Fruit fly (Drosophila melanogaster) whole organism, embryonic: ENCODE data around the gene ND-PDSW.

Experiments
- CG11456 ChIP-seq: fragments of 200-800 bp; sonication (Bioruptor generic); IDR thresholded peaks from 3 replicates; pipeline ENCODE4 v1.3.6; 2022; ENCODE audit warnings: missing biosample characterization, missing genetic modification characterization
- CG12391 ChIP-seq: fragments of 200-800 bp; sonication (Bioruptor generic); optimal IDR thresholded peaks from 3 replicates; lab custom pipeline; 2018; ENCODE audit warnings: missing biosample characterization, mild to moderate bottlenecking, missing genetic modification characterization, moderate library complexity
- CG12769 ChIP-seq: fragments of 200-800 bp; sonication (Bioruptor generic); optimal IDR thresholded peaks from 2 replicates; lab custom pipeline; 2019; ENCODE audit warnings: missing biosample characterization, mild to moderate bottlenecking, missing genetic modification characterization, moderate library complexity
- CG14441 ChIP-seq: fragments of 200-800 bp; sonication (Bioruptor generic); IDR thresholded peaks from 2 replicates; pipeline ENCODE4 v1.3.6; 2022; ENCODE audit warnings: missing biosample characterization, missing genetic modification characterization
- CG15269 ChIP-seq: fragments of 200-800 bp; sonication (Bioruptor generic); optimal IDR thresholded peaks from 2 replicates; lab custom pipeline; 2018; ENCODE audit warnings: missing biosample characterization, mild to moderate bottlenecking, missing genetic modification characterization, moderate library complexity
- CG1647 ChIP-seq: fragments of 200-800 bp; sonication (Bioruptor generic); optimal IDR thresholded peaks from 3 replicates; lab custom pipeline; 2016; ENCODE audit warnings: missing biosample characterization, missing genetic modification characterization
- CG16779 ChIP-seq: fragments of 200-800 bp; sonication (Bioruptor generic); IDR thresholded peaks from 2 replicates; pipeline ENCODE4 v1.3.6; 2022; ENCODE audit warnings: missing biosample characterization, missing genetic modification characterization
- CG17802 ChIP-seq: fragments of 200-800 bp; sonication (Bioruptor generic); optimal IDR thresholded peaks from 2 replicates; lab custom pipeline; 2018; ENCODE audit warnings: missing biosample characterization, mild to moderate bottlenecking, missing genetic modification characterization, moderate library complexity
- CG30020 ChIP-seq: fragments of 200-800 bp; optimal IDR thresholded peaks from 2 replicates; lab custom pipeline; 2019; ENCODE audit warnings: missing biosample characterization, mild to moderate bottlenecking, missing genetic modification characterization, moderate library complexity
- CG30431 ChIP-seq: fragments of 200-800 bp; sonication (Bioruptor generic); optimal IDR thresholded peaks from 2 replicates; lab custom pipeline; 2017; ENCODE audit warnings: missing biosample characterization, missing genetic modification characterization
- CG33557 ChIP-seq: fragments of 200-800 bp; sonication (Bioruptor generic); optimal IDR thresholded peaks from 2 replicates; lab custom pipeline; 2019; ENCODE audit warnings: missing biosample characterization, mild to moderate bottlenecking, missing genetic modification characterization, moderate library complexity
- CG4404 ChIP-seq: fragments of 200-800 bp; sonication (Bioruptor generic); IDR thresholded peaks from 2 replicates; pipeline ENCODE4 v1.3.6; 2022; ENCODE audit warnings: missing biosample characterization, missing genetic modification characterization
- CG9727 ChIP-seq: fragments of 200-800 bp; sonication (Bioruptor generic); optimal IDR thresholded peaks from 3 replicates; lab custom pipeline; 2017; ENCODE audit warnings: missing biosample characterization, mild to moderate bottlenecking, missing genetic modification characterization
- CG9797 ChIP-seq: fragments of 200-800 bp; sonication (Bioruptor generic); optimal IDR thresholded peaks from 3 replicates; lab custom pipeline; 2018; ENCODE audit warnings: missing biosample characterization, mild to moderate bottlenecking, missing genetic modification characterization
- CrebB ChIP-seq: fragments of 200-800 bp; sonication (Bioruptor generic); optimal IDR thresholded peaks from 3 replicates; lab custom pipeline; 2018; ENCODE audit warnings: missing biosample characterization, mild to moderate bottlenecking, missing genetic modification characterization
- Dad ChIP-seq: fragments of 200-800 bp; sonication (Bioruptor generic); optimal IDR thresholded peaks from 3 replicates; lab custom pipeline; 2016; ENCODE audit warnings: missing biosample characterization, missing genetic modification characterization
- Dbx ChIP-seq: fragments of 200-800 bp; sonication (Bioruptor generic); IDR thresholded peaks from 3 replicates; pipeline ENCODE4 v1.3.6; 2022; ENCODE audit warnings: missing biosample characterization, missing genetic modification characterization
- Dll ChIP-seq: fragments of 200-800 bp; sonication (Bioruptor generic); IDR thresholded peaks from 4 replicates; pipeline ENCODE4 v1.3.6; 2022; ENCODE audit warnings: missing biosample characterization, missing genetic modification characterization; ENCODE audit not compliant: partially characterized antibody
- Drgx ChIP-seq: fragments of 200-800 bp; sonication (Bioruptor generic); IDR thresholded peaks from 2 replicates; pipeline ENCODE4 v1.3.6; 2022; ENCODE audit warnings: missing biosample characterization, missing genetic modification characterization
- Eip74EF ChIP-seq, 2 experiments: fragments of 200-800 bp in 1 of 2; fragments of >200 bp in 1 of 2; sonication (Bioruptor generic) in 1 of 2; optimal IDR thresholded peaks; 2 replicates each; lab custom pipeline; 2017 to 2019; ENCODE audit warnings: missing biosample characterization in 2 of 2, missing genetic modification characterization in 2 of 2, mild to moderate bottlenecking in 1 of 2, moderate library complexity in 1 of 2
- Ets65A ChIP-seq: fragments of 200-800 bp; sonication (Bioruptor generic); peaks from one replicate; lab custom pipeline; 2016; ENCODE audit warnings: missing biosample characterization, missing genetic modification characterization
- Gsc ChIP-seq: fragments of 200-800 bp; sonication (Bioruptor generic); IDR thresholded peaks from 2 replicates; pipeline ENCODE4 v1.3.6; 2022; ENCODE audit warnings: missing biosample characterization, missing genetic modification characterization
- H15 ChIP-seq: fragments of 200-800 bp; sonication (Bioruptor generic); IDR thresholded peaks from 3 replicates; pipeline ENCODE4 v1.3.6; 2022; ENCODE audit warnings: missing biosample characterization, missing genetic modification characterization
- Mad ChIP-seq: fragments of 200-800 bp; sonication (Bioruptor generic); optimal IDR thresholded peaks from 2 replicates; lab custom pipeline; 2016; ENCODE audit warnings: missing biosample characterization, missing genetic modification characterization
- Mrtf ChIP-seq: fragments of 200-800 bp; sonication (Bioruptor generic); IDR thresholded peaks from 3 replicates; pipeline ENCODE4 v1.3.6; 2022; ENCODE audit warnings: missing biosample characterization, missing genetic modification characterization
- Ptx1 ChIP-seq: fragments of 200-800 bp; sonication (Bioruptor generic); IDR thresholded peaks from 2 replicates; pipeline ENCODE4 v1.3.6; 2022; ENCODE audit warnings: missing biosample characterization, missing genetic modification characterization
- Side ChIP-seq: fragments of 200-800 bp; sonication (Bioruptor generic); optimal IDR thresholded peaks from 2 replicates; lab custom pipeline; 2016; ENCODE audit warnings: missing biosample characterization, missing genetic modification characterization
- Xrp1 ChIP-seq: fragments of 200-800 bp; sonication (Bioruptor generic); IDR thresholded peaks from 2 replicates; pipeline ENCODE4 v1.3.6; 2022; ENCODE audit warnings: missing biosample characterization, missing genetic modification characterization
- ato ChIP-seq: fragments of 200-800 bp; sonication (Bioruptor generic); IDR thresholded peaks from 2 replicates; pipeline ENCODE4 v1.3.6; 2022; ENCODE audit warnings: missing biosample characterization, missing genetic modification characterization; ENCODE audit not compliant: partially characterized antibody
- btn ChIP-seq: fragments of 200-800 bp; sonication (Bioruptor generic); optimal IDR thresholded peaks from 2 replicates; lab custom pipeline; 2016; ENCODE audit warnings: missing biosample characterization, missing genetic modification characterization
- danr ChIP-seq: fragments of 200-800 bp; sonication (Bioruptor generic); IDR thresholded peaks from 2 replicates; pipeline ENCODE4 v1.3.6; 2022; ENCODE audit warnings: missing biosample characterization, missing genetic modification characterization
- dmrt11E ChIP-seq: fragments of 200-800 bp; sonication (Bioruptor generic); optimal IDR thresholded peaks from 3 replicates; lab custom pipeline; 2018; ENCODE audit warnings: missing biosample characterization, mild to moderate bottlenecking, missing genetic modification characterization, moderate library complexity
- en ChIP-seq: fragments of 200-800 bp; sonication (Bioruptor generic); optimal IDR thresholded peaks from 2 replicates; lab custom pipeline; 2016; ENCODE audit warnings: missing biosample characterization, missing genetic modification characterization
- fd96Cb ChIP-seq: fragments of 200-800 bp; sonication (Bioruptor generic); optimal IDR thresholded peaks from 2 replicates; lab custom pipeline; 2018; ENCODE audit warnings: missing biosample characterization, mild to moderate bottlenecking, missing genetic modification characterization, moderate library complexity
- ham ChIP-seq: fragments of 200-800 bp; sonication (Bioruptor generic); IDR thresholded peaks from 2 replicates; pipeline ENCODE4 v1.3.6; 2022; ENCODE audit warnings: missing biosample characterization, missing genetic modification characterization
- her ChIP-seq: fragments of 200-800 bp; sonication (Bioruptor generic); optimal IDR thresholded peaks from 2 replicates; lab custom pipeline; 2016; ENCODE audit warnings: missing biosample characterization, missing genetic modification characterization
- jumu ChIP-seq: fragments of 200-800 bp; sonication (Bioruptor generic); optimal IDR thresholded peaks from 3 replicates; lab custom pipeline; 2016; ENCODE audit warnings: missing biosample characterization, missing genetic modification characterization
- kay ChIP-seq: fragments of 200-800 bp; sonication (Bioruptor generic); optimal IDR thresholded peaks from 2 replicates; lab custom pipeline; 2016; ENCODE audit warnings: missing biosample characterization, missing genetic modification characterization
- lov ChIP-seq, 2 experiments: fragments of 200-800 bp in 1 of 2; fragments of >200 bp in 1 of 2; sonication (Bioruptor generic) in 1 of 2; IDR thresholded peaks in 1 of 2; optimal IDR thresholded peaks in 1 of 2; 2 replicates in 1 of 2; 3 replicates in 1 of 2; pipeline versions ENCODE4 v1.3.6 to Lab custom; 2017 to 2022; ENCODE audit warnings: missing biosample characterization in 1 of 2, missing genetic modification characterization in 1 of 2
- maf-S ChIP-seq: fragments of 200-800 bp; sonication (Bioruptor generic); optimal IDR thresholded peaks from 2 replicates; lab custom pipeline; 2016; ENCODE audit warnings: missing biosample characterization, missing genetic modification characterization
- phol ChIP-seq: fragments of 200-800 bp; sonication (Bioruptor generic); optimal IDR thresholded peaks from 3 replicates; lab custom pipeline; 2018; ENCODE audit warnings: missing biosample characterization, mild to moderate bottlenecking, missing genetic modification characterization, moderate library complexity
- prd ChIP-seq, 3 experiments: fragments of >200 bp in 2 of 3; fragments of 200-800 bp in 1 of 3; sonication (Bioruptor generic) in 1 of 3; optimal IDR thresholded peaks in 2 of 3; IDR thresholded peaks in 1 of 3; 2 replicates in 2 of 3; 3 replicates in 1 of 3; pipeline versions ENCODE4 v1.3.6 to Lab custom; 2017 to 2022; ENCODE audit warnings: missing biosample characterization in 1 of 3, missing genetic modification characterization in 1 of 3
- scrt ChIP-seq: fragments of 200-800 bp; sonication (Bioruptor generic); optimal IDR thresholded peaks from 2 replicates; lab custom pipeline; 2018; ENCODE audit warnings: missing biosample characterization, mild to moderate bottlenecking, missing genetic modification characterization, moderate library complexity
- sens ChIP-seq: fragments of 200-800 bp; sonication (Bioruptor generic); peaks from one replicate; lab custom pipeline; 2016; ENCODE audit warnings: missing biosample characterization, missing genetic modification characterization
- shn ChIP-seq: fragments of 200-800 bp; sonication (Bioruptor generic); optimal IDR thresholded peaks from 3 replicates; lab custom pipeline; 2016; ENCODE audit warnings: missing biosample characterization, missing genetic modification characterization
- sim ChIP-seq: fragments of 200-800 bp; sonication (Bioruptor generic); IDR thresholded peaks from 2 replicates; pipeline ENCODE4 v1.3.6; 2022; ENCODE audit warnings: missing biosample characterization, missing genetic modification characterization
- tll ChIP-seq, 2 experiments: fragments of 200-800 bp in 1 of 2; fragments of >200 bp in 1 of 2; sonication (Bioruptor generic) in 1 of 2; optimal IDR thresholded peaks; 2 replicates each; lab custom pipeline; 2017 to 2019; ENCODE audit warnings: missing biosample characterization in 2 of 2, missing genetic modification characterization in 2 of 2, mild to moderate bottlenecking in 1 of 2, moderate library complexity in 1 of 2
- twi ChIP-seq: fragments of 200-800 bp; optimal IDR thresholded peaks from 2 replicates; lab custom pipeline; 2019; ENCODE audit warnings: missing biosample characterization, mild to moderate bottlenecking, missing genetic modification characterization, moderate library complexity
- vfl ChIP-seq: fragments of 200-800 bp; sonication (Bioruptor generic); optimal IDR thresholded peaks from 2 replicates; lab custom pipeline; 2016; ENCODE audit warnings: missing biosample characterization, missing genetic modification characterization
- zfh1 ChIP-seq: fragments of 200-800 bp; sonication (Bioruptor generic); IDR thresholded peaks from 3 replicates; pipeline ENCODE4 v1.3.6; 2022; ENCODE audit warnings: missing biosample characterization, missing genetic modification characterization

The ND-PDSW gene

DNA sequence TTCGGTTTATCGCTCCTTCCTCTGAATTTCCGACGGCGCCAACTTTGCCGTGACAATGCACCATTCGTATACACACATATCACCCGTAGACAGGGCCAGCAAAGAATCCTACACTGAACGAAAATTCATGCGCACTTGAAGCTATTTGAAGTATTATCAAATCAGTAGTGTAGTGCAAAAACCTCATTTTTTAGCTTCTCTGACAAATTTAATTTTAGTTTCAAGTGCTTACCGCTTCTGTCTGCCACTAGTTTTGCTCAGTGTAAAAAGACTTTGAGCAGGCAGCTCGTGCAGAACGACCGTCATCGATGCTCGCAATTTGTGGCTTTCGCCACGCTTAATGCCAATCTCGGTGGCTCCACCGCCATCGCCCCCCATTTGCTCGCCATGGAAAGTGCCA, 21.2 kb upstream of the ND-PDSW start (continued):
- TF ChIP-seq Side (GFP tag; lab: Kevin White, UChicago) (peak; percentile 2), Xrp1 (GFP tag; lab: Robert Waterston, UW) (peak; percentile 53; the same call in 1 of the 2 replicates), dmrt11E (peak; percentile 43), lov (optimal IDR thresholded peaks at IDR 0.05; lab: Kevin White, UChicago) (no peak), lov (GFP tag; IDR thresholded peaks at IDR 0.05; lab: Robert Waterston, UW) (peak; percentile 69; the same call in 1 of the 3 replicates), btn (no peak), CrebB (tag; lab: Kevin White, UChicago) (no peak), sim (GFP tag; lab: Robert Waterston, UW) (peak; percentile 39; the same call in 1 of the 2 replicates), en (GFP tag; lab: Kevin White, UChicago) (no peak), CG9727 (GFP tag; lab: Kevin White, UChicago) (peak; percentile 32), danr (GFP tag; lab: Robert Waterston, UW) (0 out of 2 replicates have a peak, but pooled peaks have one; percentile 26), twi (tag; lab: Kevin White, UChicago) (no peak), CG30020 (no peak), CG16779 (GFP tag; lab: Robert Waterston, UW) (no peak), CG17802 (no peak), sens (peak; percentile 81), tll (GFP tag; optimal IDR thresholded peaks at IDR 0.05; lab: Kevin White, UChicago) (no peak), CG11456 (GFP tag; lab: Robert Waterston, UW) (peak; percentile 60; the same call in 1 of the 3 replicates), H15 (GFP tag; lab: Robert Waterston, UW) (0 out of 3 replicates have a peak, but pooled peaks have one; percentile 27), Mad (GFP tag; lab: Kevin White, UChicago) (peak; percentile 51), CG14441 (GFP tag; lab: Robert Waterston, UW) (peak; percentile 68), shn (GFP tag; lab: Kevin White, UChicago) (peak; percentile 12), Eip74EF (GFP tag; optimal IDR thresholded peaks at IDR 0.05; lab: Kevin White, UChicago) (no peak), her (GFP tag; lab: Kevin White, UChicago) (peak; percentile 5), Ptx1 (GFP tag; lab: Robert Waterston, UW) (peak; percentile 65), Dbx (GFP tag; lab: Robert Waterston, UW) (no peak), phol (peak; percentile 48), CG33557 (GFP tag; lab: Kevin White, UChicago) (no peak), CG4404 (GFP tag; lab: Robert Waterston, UW) (peak; percentile 7; the same call in 1 of the 2 replicates), Ets65A (GFP tag; lab: Kevin White, UChicago) (peak; percentile 95), jumu (GFP tag; lab: Kevin White, UChicago) (peak; percentile 20), Dad (no peak), CG12769 (tag; lab: Kevin White, UChicago) (peak; percentile 55), scrt (GFP tag; lab: Kevin White, UChicago) (no peak), vfl (GFP tag; lab: Kevin White, UChicago) (peak; percentile 24), Dll (no peak), CG30431 (GFP tag; lab: Kevin White, UChicago) (peak; percentile 41), ham (GFP tag; lab: Robert Waterston, UW) (no peak), prd (optimal IDR thresholded peaks at IDR 0.05; lab: Kevin White, UChicago) (no peak), prd (GFP tag; IDR thresholded peaks at IDR 0.05; lab: Robert Waterston, UW) (peak; percentile 77), Mrtf (peak; percentile 40; the same call in 1 of the 3 replicates), Gsc (GFP tag; lab: Robert Waterston, UW) (no peak), CG9797 (GFP tag; lab: Kevin White, UChicago) (no peak), maf-S (GFP tag; lab: Kevin White, UChicago) (no peak), zfh1 (GFP tag; lab: Robert Waterston, UW) (peak; percentile 55; the same call in 2 of the 3 replicates), CG12391 (tag; lab: Kevin White, UChicago) (peak; percentile 49), ato (GFP tag; lab: Robert Waterston, UW) (no peak), CG1647 (GFP tag; lab: Kevin White, UChicago) (peak; percentile 35), fd96Cb (tag; lab: Kevin White, UChicago) (peak; percentile 41), kay (GFP tag; lab: Kevin White, UChicago) (no peak), CG15269 (tag; lab: Kevin White, UChicago) (peak; percentile 36), Drgx (GFP tag; lab: Robert Waterston, UW) (peak; percentile 84)
